Fruit fly (Drosophila melanogaster): ENCODE measurements around the gene CG17712.

The CG17712 gene

dm6 chr2L:1704746-1705145, 47.2 kb downstream of the CG17712 start, which contains the start of gene cpb (continued):
- no peak for TF ChIP-seq gem (tag; optimal IDR thresholded peaks at IDR 0.05)
- TF ChIP-seq CG10267 (tag; optimal IDR thresholded peaks at IDR 0.05): peak; percentile 26
- no peak for TF ChIP-seq CG12236 (GFP tag; optimal IDR thresholded peaks at IDR 0.05)
- no peak for TF ChIP-seq Hr78 (GFP tag; optimal IDR thresholded peaks at IDR 0.05)
- TF ChIP-seq CG10565 (GFP tag; optimal IDR thresholded peaks at IDR 0.05): no peak
- TF ChIP-seq hbn (GFP tag; IDR thresholded peaks at IDR 0.05; ENCODE audit: partially characterized antibody): peak; percentile 86
- no peak for TF ChIP-seq corto (GFP tag; optimal IDR thresholded peaks at IDR 0.05)
- no peak for TF ChIP-seq odd (GFP tag; optimal IDR thresholded peaks at IDR 0.05)
- no peak for TF ChIP-seq CG17359 (tag; optimal IDR thresholded peaks at IDR 0.05)
- TF ChIP-seq Mad (GFP tag; optimal IDR thresholded peaks at IDR 0.05): no peak
- no peak for TF ChIP-seq scrt (GFP tag; optimal IDR thresholded peaks at IDR 0.05)
- peak; percentile 54 for TF ChIP-seq CG12299 (tag; optimal IDR thresholded peaks at IDR 0.05)
- no peak for TF ChIP-seq CG9876 (GFP tag; optimal IDR thresholded peaks at IDR 0.05)
- TF ChIP-seq Doc3 (GFP tag; IDR thresholded peaks at IDR 0.05; ENCODE audit: partially characterized antibody): peak; percentile 83
- peak; percentile 86 for TF ChIP-seq Dp (GFP tag; optimal IDR thresholded peaks at IDR 0.05)
- peak; percentile 34 for TF ChIP-seq CG2712 (tag; optimal IDR thresholded peaks at IDR 0.05)
- TF ChIP-seq chinmo (GFP tag; IDR thresholded peaks at IDR 0.05; ENCODE audit: partially characterized antibody): peak; percentile 96; the same call in 3 of the 4 replicates
- peak; percentile 95 for TF ChIP-seq ato (GFP tag; IDR thresholded peaks at IDR 0.05; ENCODE audit: partially characterized antibody)
- no peak for TF ChIP-seq Ptx1 (GFP tag; IDR thresholded peaks at IDR 0.05)
- no peak for TF ChIP-seq Fer3 (tag; optimal IDR thresholded peaks at IDR 0.05)
- TF ChIP-seq pum (GFP tag; optimal IDR thresholded peaks at IDR 0.05): no peak
- no peak for TF ChIP-seq abd-A (tag; optimal IDR thresholded peaks at IDR 0.05)
- no peak for TF ChIP-seq btn (GFP tag; optimal IDR thresholded peaks at IDR 0.05)
- no peak for TF ChIP-seq fd3F (GFP tag; optimal IDR thresholded peaks at IDR 0.05)
- TF ChIP-seq sug (tag; optimal IDR thresholded peaks at IDR 0.05): peak; percentile 5
- peak; percentile 96 for TF ChIP-seq CG34224 (GFP tag; IDR thresholded peaks at IDR 0.05; ENCODE audit: partially characterized antibody)
- TF ChIP-seq Dfd (GFP tag; optimal IDR thresholded peaks at IDR 0.05): no peak
- no peak for TF ChIP-seq z (GFP tag; IDR thresholded peaks at IDR 0.05)
- peak; percentile 94 for TF ChIP-seq CG6791 (GFP tag; IDR thresholded peaks at IDR 0.05; ENCODE audit: partially characterized antibody)
- no peak for TF ChIP-seq HLH54F (GFP tag; optimal IDR thresholded peaks at IDR 0.05)
- peak; percentile 88 for TF ChIP-seq Scr (GFP tag; IDR thresholded peaks at IDR 0.05; ENCODE audit: partially characterized antibody)
- no peak for TF ChIP-seq al (GFP tag; IDR thresholded peaks at IDR 0.05)
- no peak for TF ChIP-seq pita (GFP tag; optimal IDR thresholded peaks at IDR 0.05)
- no peak for TF ChIP-seq Usf (GFP tag; optimal IDR thresholded peaks at IDR 0.05)
- TF ChIP-seq CG1024 (GFP tag; IDR thresholded peaks at IDR 0.05): no peak
- TF ChIP-seq ase (GFP tag; IDR thresholded peaks at IDR 0.05): no peak
- TF ChIP-seq exex (tag; optimal IDR thresholded peaks at IDR 0.05): no peak
- TF ChIP-seq stc (GFP tag; IDR thresholded peaks at IDR 0.05): no peak
- peak; percentile 6 for TF ChIP-seq Ets97D (GFP tag; optimal IDR thresholded peaks at IDR 0.05)
- TF ChIP-seq Aef1 (GFP tag; IDR thresholded peaks at IDR 0.05): no peak
- TF ChIP-seq crol (GFP tag; IDR thresholded peaks at IDR 0.05): no peak
- peak; percentile 85 for TF ChIP-seq knrl (GFP tag; IDR thresholded peaks at IDR 0.05; ENCODE audit: partially characterized antibody)
- TF ChIP-seq CG7786 (GFP tag; optimal IDR thresholded peaks at IDR 0.05): no peak
- TF ChIP-seq CG13287 (GFP tag; IDR thresholded peaks at IDR 0.05; ENCODE audit: partially characterized antibody): peak; percentile 92
- peak; percentile 89 for TF ChIP-seq CG7963 (GFP tag; IDR thresholded peaks at IDR 0.05; ENCODE audit: partially characterized antibody)
- TF ChIP-seq CG7372 (GFP tag; IDR thresholded peaks at IDR 0.05): no peak
- no peak for TF ChIP-seq Dek (tag; optimal IDR thresholded peaks at IDR 0.05)
- peak; percentile 1 for TF ChIP-seq CG9797 (GFP tag; optimal IDR thresholded peaks at IDR 0.05)
- TF ChIP-seq Side (GFP tag; optimal IDR thresholded peaks at IDR 0.05): no peak
- TF ChIP-seq Bgb (GFP tag; IDR thresholded peaks at IDR 0.05; ENCODE audit: partially characterized antibody): peak; percentile 93
